Worm (Caenorhabditis elegans) whole organism, young adult: Measurements from ENCODE around the gene Y69A2AR.16.

ENCODE experiments used
- D2030.7 ChIP-seq: fragments of 200-800 bp; sonication (Bioruptor generic); IDR thresholded peaks from 2 replicates; pipeline ENCODE4 v1.3.6; 2022; ENCODE audit warnings: missing genetic modification reagents, missing genetic modification characterization, missing compliant biosample characterization
- F23B12.7 ChIP-seq: sonication (generic microtip); optimal IDR thresholded peaks from 2 replicates; lab custom pipeline; 2017; ENCODE audit warnings: missing genetic modification characterization, mild to moderate bottlenecking, missing compliant biosample characterization, antibody characterized with exemption, moderate library complexity; ENCODE audit not compliant: insufficient read depth
- F33H1.4 ChIP-seq: fragments of 200-800 bp; sonication (Bioruptor generic); IDR thresholded peaks from 2 replicates; pipeline ENCODE4 v1.3.6; 2022; ENCODE audit warnings: missing genetic modification reagents, missing genetic modification characterization, missing compliant biosample characterization
- F37B4.10 ChIP-seq: fragments of 200-800 bp; sonication (Bioruptor generic); IDR thresholded peaks from 2 replicates; pipeline ENCODE4 v1.3.6; 2022; ENCODE audit warnings: missing genetic modification characterization, missing compliant biosample characterization
- F39B2.1 ChIP-seq: fragments of 200-800 bp; sonication (Bioruptor generic); IDR thresholded peaks from 2 replicates; pipeline ENCODE4 v1.3.6; 2022; ENCODE audit warnings: missing genetic modification reagents, missing genetic modification characterization, missing compliant biosample characterization
- F49E8.2 ChIP-seq: sonication (generic microtip); optimal IDR thresholded peaks from 3 replicates; lab custom pipeline; 2017; ENCODE audit warnings: missing genetic modification characterization, mild to moderate bottlenecking, missing compliant biosample characterization, antibody characterized with exemption, moderate library complexity; ENCODE audit not compliant: insufficient read depth
- F52B5.7 ChIP-seq: sonication (generic microtip); optimal IDR thresholded peaks from 2 replicates; lab custom pipeline; 2016; ENCODE audit warnings: mild to moderate bottlenecking, missing genetic modification characterization, missing compliant biosample characterization
- Y53G8AR.9 ChIP-seq: fragments of 200-800 bp; sonication (Bioruptor generic); conservative IDR thresholded peaks from 2 replicates; pipeline ENCODE4 v1.3.6; 2022; ENCODE audit warnings: missing genetic modification reagents, missing genetic modification characterization, missing compliant biosample characterization
- Y67H2A.10 ChIP-seq: fragments of 200-800 bp; sonication (Bioruptor generic); conservative IDR thresholded peaks from 2 replicates; pipeline ENCODE4 v1.3.6; 2022; ENCODE audit warnings: missing genetic modification reagents, missing genetic modification characterization, missing compliant biosample characterization
- Y79H2A.3 ChIP-seq: fragments of 200-800 bp; sonication (Bioruptor generic); conservative IDR thresholded peaks from 2 replicates; pipeline ENCODE4 v1.3.6; 2022; ENCODE audit warnings: missing genetic modification reagents, missing genetic modification characterization, missing compliant biosample characterization
- akir-1 ChIP-seq: fragments of 200-800 bp; sonication (Bioruptor generic); optimal IDR thresholded peaks from 2 replicates; lab custom pipeline; 2018; ENCODE audit warnings: mild to moderate bottlenecking, missing genetic modification characterization, moderate library complexity, missing compliant biosample characterization
- aptf-2 ChIP-seq: fragments of 200-800 bp; sonication (Bioruptor generic); conservative IDR thresholded peaks from 2 replicates; pipeline ENCODE4 v1.3.6; 2022; ENCODE audit warnings: missing genetic modification reagents, missing genetic modification characterization, missing compliant biosample characterization
- bed-1 ChIP-seq: fragments of 200-800 bp; sonication (Bioruptor generic); IDR thresholded peaks from 2 replicates; pipeline ENCODE4 v1.3.6; 2022; ENCODE audit warnings: missing genetic modification reagents, missing genetic modification characterization, missing compliant biosample characterization
- ccch-3 ChIP-seq: fragments of 200-800 bp; sonication (Bioruptor generic); optimal IDR thresholded peaks from 2 replicates; lab custom pipeline; 2018; ENCODE audit warnings: mild to moderate bottlenecking, missing genetic modification characterization, missing compliant biosample characterization
- cebp-1 ChIP-seq, 2 experiments: fragments of 200-800 bp in 1 of 2; sonication (Bioruptor generic) in 1 of 2; sonication (generic microtip) in 1 of 2; IDR thresholded peaks in 1 of 2; optimal IDR thresholded peaks in 1 of 2; 2 replicates each; pipeline versions ENCODE4 v1.3.6 to Lab custom; 2017 to 2022; ENCODE audit warnings: missing compliant biosample characterization in 2 of 2, missing genetic modification characterization in 2 of 2, mild to moderate bottlenecking in 1 of 2, missing genetic modification reagents in 1 of 2, moderate library complexity in 1 of 2
- cebp-2 ChIP-seq: fragments of 200-800 bp; sonication (Bioruptor generic); IDR thresholded peaks from 2 replicates; pipeline ENCODE4 v1.3.6; 2022; ENCODE audit warnings: missing genetic modification characterization, missing compliant biosample characterization
- ceh-40 ChIP-seq: fragments of 200-800 bp; sonication (Bioruptor generic); IDR thresholded peaks from 2 replicates; pipeline ENCODE4 v1.3.6; 2022; ENCODE audit warnings: missing genetic modification characterization, missing compliant biosample characterization
- ceh-79 ChIP-seq: sonication (generic microtip); optimal IDR thresholded peaks from 2 replicates; lab custom pipeline; 2017; ENCODE audit warnings: mild to moderate bottlenecking, missing genetic modification characterization, missing compliant biosample characterization
- chd-7 ChIP-seq: sonication (generic microtip); optimal IDR thresholded peaks from 2 replicates; lab custom pipeline; 2016; ENCODE audit warnings: mild to moderate bottlenecking, missing genetic modification characterization, moderate library complexity, missing compliant biosample characterization
- dpl-1 ChIP-seq: fragments of 150-350 bp; optimal IDR thresholded peaks from 2 replicates; lab custom pipeline; 2014; ENCODE audit warnings: missing biosample characterization, missing genetic modification reagents, missing genetic modification characterization
- efl-1 ChIP-seq: fragments of 150-350 bp; optimal IDR thresholded peaks from 2 replicates; lab custom pipeline; 2014; ENCODE audit warnings: missing biosample characterization, missing genetic modification reagents, missing genetic modification characterization
- egrh-3 ChIP-seq: fragments of 200-800 bp; sonication (Bioruptor generic); IDR thresholded peaks from 2 replicates; pipeline ENCODE4 v1.3.6; 2022; ENCODE audit warnings: missing genetic modification reagents, missing genetic modification characterization, missing compliant biosample characterization
- ets-4 ChIP-seq: fragments of 200-800 bp; sonication (Bioruptor generic); optimal IDR thresholded peaks from 2 replicates; lab custom pipeline; 2018; ENCODE audit warnings: mild to moderate bottlenecking, missing genetic modification characterization, missing compliant biosample characterization
- him-1 ChIP-seq: sonication (generic microtip); optimal IDR thresholded peaks from 2 replicates; lab custom pipeline; 2016; ENCODE audit warnings: missing genotype, missing genetic modification reagents, missing genetic modification characterization, missing compliant biosample characterization
- hlh-12 ChIP-seq: sonication (generic microtip); optimal IDR thresholded peaks from 2 replicates; lab custom pipeline; 2016; ENCODE audit warnings: missing genetic modification characterization, missing compliant biosample characterization
- hlh-26 ChIP-seq: fragments of 200-800 bp; sonication (Bioruptor generic); conservative IDR thresholded peaks from 2 replicates; pipeline ENCODE4 v1.3.6; 2022; ENCODE audit warnings: missing genetic modification reagents, missing genetic modification characterization, missing compliant biosample characterization
- hmg-20 ChIP-seq: fragments of 200-800 bp; sonication (Bioruptor generic); IDR thresholded peaks from 2 replicates; pipeline ENCODE4 v1.3.6; 2022; ENCODE audit warnings: missing genetic modification reagents, missing genetic modification characterization, missing compliant biosample characterization
- hsf-1 ChIP-seq: fragments of 200-800 bp; sonication (Bioruptor generic); IDR thresholded peaks from 2 replicates; pipeline ENCODE4 v1.3.6; 2022; ENCODE audit warnings: missing genetic modification reagents, missing genetic modification characterization, missing compliant biosample characterization
- lag-1 ChIP-seq: fragments of 200-800 bp; sonication (Bioruptor generic); IDR thresholded peaks from 2 replicates; pipeline ENCODE4 v1.3.6; 2022; ENCODE audit warnings: missing genetic modification reagents, missing genetic modification characterization, missing compliant biosample characterization
- let-526 ChIP-seq: fragments of 200-800 bp; sonication (Bioruptor generic); IDR thresholded peaks from 2 replicates; pipeline ENCODE4 v1.3.6; 2022; ENCODE audit warnings: missing genetic modification reagents, missing genetic modification characterization, missing compliant biosample characterization
- lin-26 ChIP-seq: fragments of 200-800 bp; sonication (Bioruptor generic); IDR thresholded peaks from 2 replicates; pipeline ENCODE4 v1.3.6; 2022; ENCODE audit warnings: missing genetic modification reagents, missing genetic modification characterization, missing compliant biosample characterization
- lin-35 ChIP-seq, 3 experiments: fragments of 150-350 bp in 2 of 3; sonication (generic microtip) in 1 of 3; optimal IDR thresholded peaks; 2 replicates each; lab custom pipeline; 2014 to 2018; ENCODE audit warnings: missing biosample characterization in 3 of 3, missing genetic modification characterization in 3 of 3, missing genetic modification reagents in 3 of 3
- lin-40 ChIP-seq: sonication (generic microtip); optimal IDR thresholded peaks from 2 replicates; lab custom pipeline; 2016; ENCODE audit warnings: missing genetic modification characterization, mild to moderate bottlenecking, missing compliant biosample characterization, missing genotype, missing genetic modification reagents
- lir-1 ChIP-seq: fragments of 200-800 bp; sonication (Bioruptor generic); conservative IDR thresholded peaks from 2 replicates; pipeline ENCODE4 v1.3.6; 2022; ENCODE audit warnings: missing genetic modification reagents, missing genetic modification characterization, missing compliant biosample characterization
- madf-6 ChIP-seq: fragments of 200-800 bp; sonication (Bioruptor generic); IDR thresholded peaks from 2 replicates; pipeline ENCODE4 v1.3.6; 2022; ENCODE audit warnings: missing genetic modification reagents, missing genetic modification characterization, missing compliant biosample characterization
- nfya-1 ChIP-seq: sonication (generic microtip); optimal IDR thresholded peaks from 2 replicates; lab custom pipeline; 2017; ENCODE audit warnings: antibody characterized with exemption, missing compliant biosample characterization, missing genetic modification characterization, borderline replicate concordance; ENCODE audit not compliant: insufficient read depth
- nhr-27 ChIP-seq: fragments of 200-800 bp; sonication (Bioruptor generic); optimal IDR thresholded peaks from 2 replicates; lab custom pipeline; 2018; ENCODE audit warnings: mild to moderate bottlenecking, missing genetic modification characterization, moderate library complexity, missing compliant biosample characterization
- nhr-90 ChIP-seq: sonication (generic microtip); optimal IDR thresholded peaks from 2 replicates; lab custom pipeline; 2016; ENCODE audit warnings: missing genotype, mild to moderate bottlenecking, missing genetic modification characterization, missing compliant biosample characterization
- pbrm-1 ChIP-seq: fragments of 200-800 bp; sonication (Bioruptor generic); IDR thresholded peaks from 2 replicates; pipeline ENCODE4 v1.3.6; 2022; ENCODE audit warnings: missing genetic modification reagents, missing genetic modification characterization, missing compliant biosample characterization
- rpc-1 ChIP-seq, 2 experiments: fragments of 150-350 bp in 1 of 2; sonication (generic microtip) in 1 of 2; optimal IDR thresholded peaks; 2 replicates each; lab custom pipeline; 2014 to 2018; ENCODE audit warnings: missing biosample characterization in 1 of 2, missing genetic modification characterization in 1 of 2, missing genetic modification reagents in 1 of 2, missing genotype in 1 of 2
- snpc-1.3 ChIP-seq: sonication (generic microtip); optimal IDR thresholded peaks from 2 replicates; lab custom pipeline; 2017; ENCODE audit warnings: missing genetic modification characterization, mild to moderate bottlenecking, missing compliant biosample characterization, antibody characterized with exemption, moderate library complexity, missing genotype, missing genetic modification reagents; ENCODE audit not compliant: insufficient read depth
- tbp1 ChIP-seq: fragments of 200-800 bp; sonication (Bioruptor generic); optimal IDR thresholded peaks from 2 replicates; lab custom pipeline; 2018; ENCODE audit warnings: mild to moderate bottlenecking, missing genetic modification characterization, missing compliant biosample characterization
- unc-62 ChIP-seq: fragments of 150-350 bp; optimal IDR thresholded peaks from 2 replicates; lab custom pipeline; 2014; ENCODE audit warnings: missing biosample characterization, missing genetic modification reagents, missing genetic modification characterization
- zim-3 ChIP-seq: sonication (generic microtip); optimal IDR thresholded peaks from 2 replicates; lab custom pipeline; 2017; ENCODE audit warnings: mild to moderate bottlenecking, missing genetic modification characterization, moderate library complexity, missing compliant biosample characterization
- ztf-22 ChIP-seq: fragments of 200-800 bp; sonication (Bioruptor generic); optimal IDR thresholded peaks from 2 replicates; lab custom pipeline; 2018; ENCODE audit warnings: mild to moderate bottlenecking, missing genetic modification characterization, moderate library complexity, missing compliant biosample characterization
- ztf-25 ChIP-seq: fragments of 200-800 bp; sonication (Bioruptor generic); IDR thresholded peaks from 2 replicates; pipeline ENCODE4 v1.3.6; 2022; ENCODE audit warnings: missing genetic modification reagents, missing genetic modification characterization, missing compliant biosample characterization

Gene Y69A2AR.16

DNA sequence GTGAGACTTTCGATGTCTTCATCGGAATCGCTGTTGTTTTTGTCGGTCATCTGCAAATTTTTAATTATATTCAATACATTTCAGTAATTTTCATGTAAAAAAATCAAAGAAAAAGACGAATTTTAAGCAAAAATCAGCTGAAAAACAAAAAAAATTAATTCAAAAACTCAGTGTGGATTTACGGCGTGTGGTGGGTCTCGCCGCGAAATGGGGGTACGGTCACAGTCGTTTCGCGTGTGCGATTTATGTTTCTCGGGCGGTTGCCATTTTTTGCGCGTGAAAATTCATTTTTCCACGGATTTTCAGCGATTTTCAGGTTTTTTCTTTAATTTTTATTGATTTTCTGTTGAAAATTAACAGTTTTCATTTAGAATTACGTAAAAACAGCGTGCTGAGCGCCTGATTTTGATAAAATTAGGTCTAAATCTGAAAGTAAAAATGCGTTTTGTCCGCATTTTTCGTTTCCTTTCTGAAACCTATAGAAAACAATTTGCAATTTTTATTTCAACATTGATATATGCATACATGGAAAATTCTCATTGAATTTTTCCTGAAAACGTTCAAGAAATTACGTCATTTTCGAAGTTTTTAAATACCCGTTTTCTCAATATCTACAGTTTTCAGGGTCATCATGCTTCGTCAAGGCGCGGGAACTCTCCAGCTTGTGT is 2.4 kb upstream of the Y69A2AR.16 start, which contains the start of the genes ccdc-12 and Y69A2AR.18:
ccdc-12 (minus strand) TSS at position 57 of the 668 bp plus-strand sequence.
Y69A2AR.18 (plus strand) TSS at position 618 of the 668 bp plus-strand sequence.
- TF ChIP-seq ceh-79 (tag; lab: Kevin White, UChicago) (no peak), F37B4.10 (GFP tag; lab: Robert Waterston, UW) (no peak), hlh-12 (no peak), unc-62 (GFP tag; lab: Kevin White, UChicago) (no peak), Y79H2A.3 (no peak), madf-6 (GFP tag; lab: Robert Waterston, UW) (peak; percentile 74), nhr-90 (tag; lab: Kevin White, UChicago) (no peak), F49E8.2 (tag; lab: Kevin White, UChicago) (no peak), bed-1 (GFP tag; lab: Robert Waterston, UW) (no peak), efl-1 (peak; percentile 19), hmg-20 (GFP tag; lab: Robert Waterston, UW) (no peak), D2030.7 (GFP tag; lab: Robert Waterston, UW) (0 out of 2 replicates have a peak, but pooled peaks have one; percentile 39), cebp-1 (GFP tag; IDR thresholded peaks at IDR 0.05; lab: Robert Waterston, UW) (no peak), cebp-1 (tag; optimal IDR thresholded peaks at IDR 0.05; lab: Kevin White, UChicago) (peak; percentile 60), F23B12.7 (tag; lab: Kevin White, UChicago) (no peak), chd-7 (tag; lab: Kevin White, UChicago) (no peak), egrh-3 (GFP tag; lab: Robert Waterston, UW) (no peak), ceh-40 (GFP tag; lab: Robert Waterston, UW) (no peak), hlh-26 (no peak), lag-1 (GFP tag; lab: Robert Waterston, UW) (no peak), zim-3 (tag; lab: Kevin White, UChicago) (no peak), tbp1 (peak; percentile 32), F33H1.4 (peak; percentile 97), snpc-1.3 (tag; lab: Kevin White, UChicago) (peak; percentile 70), aptf-2 (GFP tag; lab: Robert Waterston, UW) (no peak), lin-35 (GFP tag; optimal IDR thresholded peaks at IDR 0.05; lab: Kevin White, UChicago) (peak in 1 of 3 experiments; percentile 71), lin-40 (peak; percentile 25), lin-26 (no peak), Y53G8AR.9 (GFP tag; lab: Robert Waterston, UW) (no peak), him-1 (tag; lab: Kevin White, UChicago) (no peak), Y67H2A.10 (GFP tag; lab: Robert Waterston, UW) (no peak), ets-4 (GFP tag; lab: Kevin White, UChicago) (no peak), pbrm-1 (GFP tag; lab: Robert Waterston, UW) (no peak), cebp-2 (no peak), nfya-1 (tag; lab: Kevin White, UChicago) (no peak), dpl-1 (no peak), ccch-3 (GFP tag; lab: Kevin White, UChicago) (no peak), F39B2.1 (GFP tag; lab: Robert Waterston, UW) (no peak), ztf-22 (GFP tag; lab: Kevin White, UChicago) (no peak), nhr-27 (no peak), let-526 (GFP tag; lab: Robert Waterston, UW) (no peak), F52B5.7 (no peak), ztf-25 (GFP tag; lab: Robert Waterston, UW) (no peak), akir-1 (GFP tag; lab: Kevin White, UChicago) (no peak), rpc-1 (optimal IDR thresholded peaks at IDR 0.05; lab: Kevin White, UChicago) (no peak), rpc-1 (tag; optimal IDR thresholded peaks at IDR 0.05; lab: Kevin White, UChicago) (no peak), lir-1 (GFP tag; lab: Robert Waterston, UW) (no peak), hsf-1 (GFP tag; lab: Robert Waterston, UW) (0 out of 2 replicates have a peak, but pooled peaks have one; percentile 42)
